Fruit fly (Drosophila melanogaster): ENCODE data around the gene Obp18a.

The Obp18a gene

dm6 chrX:19166152-19166935 lies 30.7 kb upstream of the Obp18a start (continued):
- TF ChIP-seq pzg (GFP tag; optimal IDR thresholded peaks at IDR 0.05) (no peak), bbx (GFP tag; IDR thresholded peaks at IDR 0.05; ENCODE audit: partially characterized antibody) (no peak), sob (GFP tag; IDR thresholded peaks at IDR 0.05) (peak; percentile 40; the same call in 1 of the 2 replicates), Hand (GFP tag; optimal IDR thresholded peaks at IDR 0.05) (no peak), CG6654 (GFP tag; optimal IDR thresholded peaks at IDR 0.05) (no peak), mam (GFP tag; optimal IDR thresholded peaks at IDR 0.05) (peak; percentile 42), Doc2 (GFP tag; IDR thresholded peaks at IDR 0.05) (no peak), CG15514 (GFP tag; optimal IDR thresholded peaks at IDR 0.05) (peak; percentile 10), CG10654 (GFP tag; optimal IDR thresholded peaks at IDR 0.05) (no peak), gsb (GFP tag; IDR thresholded peaks at IDR 0.05) (0 out of 2 replicates have a peak, but pooled peaks have one; percentile 25), caup (GFP tag; optimal IDR thresholded peaks at IDR 0.05; ENCODE audit: severe bottlenecking) (no peak), CG7786 (GFP tag; optimal IDR thresholded peaks at IDR 0.05) (no peak), Ravus (GFP tag; IDR thresholded peaks at IDR 0.05) (no peak), CG1233 (GFP tag; optimal IDR thresholded peaks at IDR 0.05) (no peak)

- TF ChIP-seq grau (tag; optimal IDR thresholded peaks at IDR 0.05) (no peak), CG12236 (GFP tag; optimal IDR thresholded peaks at IDR 0.05) (no peak), CG11560 (tag; IDR thresholded peaks at IDR 0.05) (no peak), CG4282 (GFP tag; optimal IDR thresholded peaks at IDR 0.05) (no peak), Ptx1 (GFP tag; IDR thresholded peaks at IDR 0.05) (peak; percentile 9; the same call in 1 of the 2 replicates), MESR4 (GFP tag; optimal IDR thresholded peaks at IDR 0.05) (no peak), grn (GFP tag; optimal IDR thresholded peaks at IDR 0.05) (no peak), nerfin-2 (GFP tag; IDR thresholded peaks at IDR 0.05; ENCODE audit: partially characterized antibody) (no peak), CG1529 (GFP tag; optimal IDR thresholded peaks at IDR 0.05) (no peak), CG8765 (GFP tag; IDR thresholded peaks at IDR 0.05) (no peak), Ets65A (GFP tag) (peak; percentile 75), sna (GFP tag; IDR thresholded peaks at IDR 0.05; ENCODE audit: partially characterized antibody) (no peak), CG3163 (GFP tag; optimal IDR thresholded peaks at IDR 0.05) (no peak), CG9817 (tag; optimal IDR thresholded peaks at IDR 0.05) (no peak), stc (GFP tag; IDR thresholded peaks at IDR 0.05) (no peak), CG8281 (tag; optimal IDR thresholded peaks at IDR 0.05) (no peak), Dll (GFP tag; IDR thresholded peaks at IDR 0.05; ENCODE audit: partially characterized antibody) (no peak), CG7271 (tag; optimal IDR thresholded peaks at IDR 0.05) (no peak), inv (GFP tag; IDR thresholded peaks at IDR 0.05; ENCODE audit: partially characterized antibody) (no peak), CG43689 (GFP tag; IDR thresholded peaks at IDR 0.05) (no peak), CG15011 (GFP tag; optimal IDR thresholded peaks at IDR 0.05) (no peak), Hr51 (GFP tag; optimal IDR thresholded peaks at IDR 0.05) (peak in 1 of 2 experiments; percentile 28), eyg (GFP tag; optimal IDR thresholded peaks at IDR 0.05) (no peak), CG13296 (GFP tag; optimal IDR thresholded peaks at IDR 0.05) (no peak), peb (GFP tag; IDR thresholded peaks at IDR 0.05) (no peak), CG17328 (GFP tag; IDR thresholded peaks at IDR 0.05) (no peak), sob (GFP tag; IDR thresholded peaks at IDR 0.05) (no peak), vnd (GFP tag; IDR thresholded peaks at IDR 0.05; ENCODE audit: partially characterized antibody) (no peak), pum (GFP tag; optimal IDR thresholded peaks at IDR 0.05) (no peak), chm (GFP tag; IDR thresholded peaks at IDR 0.05) (no peak), zen2 (GFP tag; IDR thresholded peaks at IDR 0.05; ENCODE audit: partially characterized antibody) (no peak), E2f2 (GFP tag; IDR thresholded peaks at IDR 0.05) (no peak), CG18476 (GFP tag; optimal IDR thresholded peaks at IDR 0.05) (no peak)
Observed at dm6 chrX:19165144-19166011, 29.7 kb upstream of the Obp18a start.
